Worm (Caenorhabditis elegans): ENCODE results near the gene AH10.2.

The AH10.2 gene

ce11 chrV:14192870-14193269 lies 36.3 kb downstream of the AH10.2 start:
- TF ChIP-seq unc-62 (GFP tag; optimal IDR thresholded peaks at IDR 0.05) = no peak
- no peak for TF ChIP-seq unc-120 (tag; optimal IDR thresholded peaks at IDR 0.05; ENCODE audit: poor library complexity, severe bottlenecking)
- TF ChIP-seq elt-3 (tag; optimal IDR thresholded peaks at IDR 0.05) = no peak
- no peak for TF ChIP-seq flh-1 (GFP tag; optimal IDR thresholded peaks at IDR 0.05)
- TF ChIP-seq nhr-76 (tag; optimal IDR thresholded peaks at IDR 0.05) = no peak
- no peak for TF ChIP-seq mep-1 (tag; optimal IDR thresholded peaks at IDR 0.05)
- no peak for TF ChIP-seq nhr-237 (tag; optimal IDR thresholded peaks at IDR 0.05)
- TF ChIP-seq hlh-1 (tag; optimal IDR thresholded peaks at IDR 0.05) = no peak
- no peak for TF ChIP-seq sem-2 (GFP tag; optimal IDR thresholded peaks at IDR 0.05)
- TF ChIP-seq mls-2 (tag; optimal IDR thresholded peaks at IDR 0.05) = no peak

ce11 chrV:14193451-14193850 lies 36.9 kb downstream of the AH10.2 start, which contains the start of gene atfs-1:
Gene atfs-1 (plus strand): TSS chrV:14193663.
- TF ChIP-seq elt-3 (tag; optimal IDR thresholded peaks at IDR 0.05) = peak; percentile 4
- peak; percentile 65 for TF ChIP-seq blmp-1 (tag; optimal IDR thresholded peaks at IDR 0.05)
- no peak for TF ChIP-seq snpc-4 (tag; optimal IDR thresholded peaks at IDR 0.05)
- peak; percentile 23 for TF ChIP-seq mep-1 (tag; optimal IDR thresholded peaks at IDR 0.05)
- no peak for TF ChIP-seq unc-62 (GFP tag; optimal IDR thresholded peaks at IDR 0.05)
- peak; percentile 58 for TF ChIP-seq ces-1 (GFP tag; optimal IDR thresholded peaks at IDR 0.05)
- peak; percentile 35 for TF ChIP-seq lsy-2 (tag; optimal IDR thresholded peaks at IDR 0.05)
- peak; percentile 11 for TF ChIP-seq mls-2 (tag; optimal IDR thresholded peaks at IDR 0.05)
- TF ChIP-seq hlh-1 (tag; optimal IDR thresholded peaks at IDR 0.05) = peak; percentile 73

ce11 chrV:14194514-14194913 lies 37.9 kb downstream of the AH10.2 start:
- TF ChIP-seq nhr-28 (tag; optimal IDR thresholded peaks at IDR 0.05) (no peak), lin-32 (GFP tag; optimal IDR thresholded peaks at IDR 0.05) (no peak), hlh-1 (tag; optimal IDR thresholded peaks at IDR 0.05) (no peak), ham-2 (GFP tag; optimal IDR thresholded peaks at IDR 0.05) (no peak), mls-2 (tag; optimal IDR thresholded peaks at IDR 0.05) (no peak), unc-120 (tag; optimal IDR thresholded peaks at IDR 0.05; ENCODE audit: poor library complexity, severe bottlenecking) (no peak), mep-1 (tag; optimal IDR thresholded peaks at IDR 0.05) (no peak), ceh-43 (GFP tag; optimal IDR thresholded peaks at IDR 0.05) (no peak), flh-1 (GFP tag; optimal IDR thresholded peaks at IDR 0.05) (no peak)

ce11 chrV:14197651-14198050 lies 41.1 kb downstream of the AH10.2 start:
- TF ChIP-seq lin-13 (tag; optimal IDR thresholded peaks at IDR 0.05) (no peak), zip-8 (tag; optimal IDR thresholded peaks at IDR 0.05) (no peak), M03D4.4 (tag; optimal IDR thresholded peaks at IDR 0.05) (no peak), ceh-43 (GFP tag; optimal IDR thresholded peaks at IDR 0.05) (no peak), unc-62 (GFP tag; optimal IDR thresholded peaks at IDR 0.05) (no peak), mep-1 (tag; optimal IDR thresholded peaks at IDR 0.05) (no peak), pha-4 (tag; optimal IDR thresholded peaks at IDR 0.05) (no peak), drap-1 (GFP tag; optimal IDR thresholded peaks at IDR 0.05) (no peak), flh-1 (GFP tag; optimal IDR thresholded peaks at IDR 0.05) (no peak), sptf-1 (tag; optimal IDR thresholded peaks at IDR 0.05) (no peak), nhr-12 (tag; optimal IDR thresholded peaks at IDR 0.05) (no peak), ham-2 (GFP tag; optimal IDR thresholded peaks at IDR 0.05) (no peak), sem-2 (GFP tag; optimal IDR thresholded peaks at IDR 0.05) (no peak), elt-3 (tag; optimal IDR thresholded peaks at IDR 0.05) (no peak), snpc-4 (tag; optimal IDR thresholded peaks at IDR 0.05) (no peak), nhr-76 (tag; optimal IDR thresholded peaks at IDR 0.05) (no peak)

- no peak for TF ChIP-seq nhr-28 (tag; optimal IDR thresholded peaks at IDR 0.05)
- no peak for TF ChIP-seq lsy-2 (tag; optimal IDR thresholded peaks at IDR 0.05)
- TF ChIP-seq ham-2 (GFP tag; optimal IDR thresholded peaks at IDR 0.05) = no peak
- peak; percentile 84 for TF ChIP-seq nhr-237 (tag; optimal IDR thresholded peaks at IDR 0.05)
- TF ChIP-seq tbx-8 (GFP tag; optimal IDR thresholded peaks at IDR 0.05) = no peak
- no peak for TF ChIP-seq unc-120 (tag; optimal IDR thresholded peaks at IDR 0.05; ENCODE audit: poor library complexity, severe bottlenecking)
- no peak for TF ChIP-seq mab-5 (tag; optimal IDR thresholded peaks at IDR 0.05)
- no peak for TF ChIP-seq ceh-43 (GFP tag; optimal IDR thresholded peaks at IDR 0.05)
- TF ChIP-seq elt-1 (tag; optimal IDR thresholded peaks at IDR 0.05; ENCODE audit: borderline replicate concordance, insufficient read depth) = no peak
- peak; percentile 46 for TF ChIP-seq unc-62 (GFP tag; optimal IDR thresholded peaks at IDR 0.05)
- TF ChIP-seq ceh-39 (tag; optimal IDR thresholded peaks at IDR 0.05) = no peak
- peak; percentile 11 for TF ChIP-seq mep-1 (tag; optimal IDR thresholded peaks at IDR 0.05)
- TF ChIP-seq sem-2 (GFP tag; optimal IDR thresholded peaks at IDR 0.05) = no peak
- no peak for TF ChIP-seq flh-1 (GFP tag; optimal IDR thresholded peaks at IDR 0.05)
- no peak for TF ChIP-seq mls-2 (tag; optimal IDR thresholded peaks at IDR 0.05)
- TF ChIP-seq zip-8 (tag; optimal IDR thresholded peaks at IDR 0.05) = no peak
- peak; percentile 17 for TF ChIP-seq ces-1 (GFP tag; optimal IDR thresholded peaks at IDR 0.05)
- no peak for TF ChIP-seq nhr-76 (tag; optimal IDR thresholded peaks at IDR 0.05)
- no peak for TF ChIP-seq M03D4.4 (tag; optimal IDR thresholded peaks at IDR 0.05)
- TF ChIP-seq nhr-12 (tag; optimal IDR thresholded peaks at IDR 0.05) = no peak
- TF ChIP-seq elt-3 (tag; optimal IDR thresholded peaks at IDR 0.05) = peak; percentile 76
These were observed 43.5 kb downstream of the AH10.2 start for ce11 chrV:14200086-14200485.

Measured in whole organism, mixed stage, embryonic.